Worm (Caenorhabditis elegans): Measurements from ENCODE around the gene VF13D12L.3.

DNA sequence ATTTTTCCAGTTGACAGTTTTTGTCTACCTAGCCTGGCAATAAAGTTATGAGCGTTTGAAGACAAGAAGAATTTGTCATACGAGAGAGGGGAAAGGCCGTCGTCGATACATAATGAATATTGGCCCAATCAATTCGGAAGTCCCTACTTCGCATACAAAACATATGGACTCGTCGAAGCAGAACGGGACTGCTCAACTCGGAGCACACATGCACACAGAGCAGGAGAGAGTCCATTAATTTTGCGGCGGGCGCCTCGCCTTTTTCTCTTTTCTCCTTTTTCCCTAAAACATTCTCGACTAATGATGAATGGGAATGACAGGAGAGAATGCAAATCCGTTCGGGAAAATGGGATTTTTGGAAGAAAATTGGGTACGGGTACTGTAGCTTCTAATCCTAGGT lies 26.7 kb downstream of the VF13D12L.3 start, which contains the start of gene F13D12.8:
- TF ChIP-seq let-526 (GFP tag; IDR thresholded peaks at IDR 0.05) = no peak
- TF ChIP-seq nhr-179 (tag; optimal IDR thresholded peaks at IDR 0.05) = no peak
- TF ChIP-seq B0019.2 (GFP tag; conservative IDR thresholded peaks at IDR 0.05) = no peak
- TF ChIP-seq rpc-1 (optimal IDR thresholded peaks at IDR 0.05) = no peak
- no peak for TF ChIP-seq rpc-1 (tag; optimal IDR thresholded peaks at IDR 0.05)
- no peak for TF ChIP-seq unc-62 (GFP tag; optimal IDR thresholded peaks at IDR 0.05)
- TF ChIP-seq dpl-1 (GFP tag; optimal IDR thresholded peaks at IDR 0.05) = no peak
- TF ChIP-seq lin-40 (tag; optimal IDR thresholded peaks at IDR 0.05) = no peak
- TF ChIP-seq ama-1 (optimal IDR thresholded peaks at IDR 0.05) = no peak
- TF ChIP-seq ama-1 (GFP tag; optimal IDR thresholded peaks at IDR 0.05) = no peak
- no peak for TF ChIP-seq efl-1 (GFP tag; optimal IDR thresholded peaks at IDR 0.05)

Data from whole organism, young adult.